Worm (Caenorhabditis elegans) whole organism, young adult: ENCODE measurements around the gene skr-17.

Experiments used
- B0261.1 ChIP-seq: sonication (generic microtip); optimal IDR thresholded peaks from 2 replicates; lab custom pipeline; 2016; ENCODE audit warnings: mild to moderate bottlenecking, missing genetic modification characterization, moderate library complexity, missing compliant biosample characterization
- C17E4.6 ChIP-seq: fragments of 200-800 bp; sonication (Bioruptor generic); IDR thresholded peaks from 2 replicates; pipeline ENCODE4 v1.3.6; 2022; ENCODE audit warnings: missing genetic modification reagents, missing genetic modification characterization, missing compliant biosample characterization
- F23B12.7 ChIP-seq: sonication (generic microtip); optimal IDR thresholded peaks from 2 replicates; lab custom pipeline; 2017; ENCODE audit warnings: missing genetic modification characterization, mild to moderate bottlenecking, missing compliant biosample characterization, antibody characterized with exemption, moderate library complexity; ENCODE audit not compliant: insufficient read depth
- F39B2.1 ChIP-seq: fragments of 200-800 bp; sonication (Bioruptor generic); IDR thresholded peaks from 2 replicates; pipeline ENCODE4 v1.3.6; 2022; ENCODE audit warnings: missing genetic modification reagents, missing genetic modification characterization, missing compliant biosample characterization
- F49E8.2 ChIP-seq: sonication (generic microtip); optimal IDR thresholded peaks from 3 replicates; lab custom pipeline; 2017; ENCODE audit warnings: missing genetic modification characterization, mild to moderate bottlenecking, missing compliant biosample characterization, antibody characterized with exemption, moderate library complexity; ENCODE audit not compliant: insufficient read depth
- F52B5.7 ChIP-seq: sonication (generic microtip); optimal IDR thresholded peaks from 2 replicates; lab custom pipeline; 2016; ENCODE audit warnings: mild to moderate bottlenecking, missing genetic modification characterization, missing compliant biosample characterization
- F57C9.4 ChIP-seq: sonication (generic microtip); optimal IDR thresholded peaks from 2 replicates; lab custom pipeline; 2017; ENCODE audit warnings: mild to moderate bottlenecking, missing genetic modification characterization, missing compliant biosample characterization
- T07F8.4 ChIP-seq: sonication (generic microtip); optimal IDR thresholded peaks from 2 replicates; lab custom pipeline; 2016; ENCODE audit warnings: mild to moderate bottlenecking, missing genetic modification characterization, moderate library complexity, missing compliant biosample characterization
- Y53F4B.3 ChIP-seq: fragments of 200-800 bp; sonication (Bioruptor generic); IDR thresholded peaks from 2 replicates; pipeline ENCODE4 v1.3.6; 2022; ENCODE audit warnings: missing genetic modification reagents, missing genetic modification characterization, missing compliant biosample characterization
- Y56A3A.18 ChIP-seq: fragments of 200-800 bp; sonication (Bioruptor generic); IDR thresholded peaks from 2 replicates; pipeline ENCODE4 v1.3.6; 2022; ENCODE audit warnings: missing genetic modification reagents, missing genetic modification characterization, missing compliant biosample characterization
- athp-1 ChIP-seq: sonication (generic microtip); optimal IDR thresholded peaks from 2 replicates; lab custom pipeline; 2017; ENCODE audit warnings: mild to moderate bottlenecking, missing genetic modification characterization, missing compliant biosample characterization
- attf-6 ChIP-seq: fragments of 200-800 bp; sonication (Bioruptor generic); IDR thresholded peaks from 2 replicates; pipeline ENCODE4 v1.3.6; 2022; ENCODE audit warnings: missing genetic modification reagents, missing genetic modification characterization, missing compliant biosample characterization
- ccch-3 ChIP-seq: fragments of 200-800 bp; sonication (Bioruptor generic); optimal IDR thresholded peaks from 2 replicates; lab custom pipeline; 2018; ENCODE audit warnings: mild to moderate bottlenecking, missing genetic modification characterization, missing compliant biosample characterization
- cebp-2 ChIP-seq: fragments of 200-800 bp; sonication (Bioruptor generic); IDR thresholded peaks from 2 replicates; pipeline ENCODE4 v1.3.6; 2022; ENCODE audit warnings: missing genetic modification characterization, missing compliant biosample characterization
- ceh-100 ChIP-seq: fragments of 200-800 bp; sonication (Bioruptor generic); IDR thresholded peaks from 2 replicates; pipeline ENCODE4 v1.3.6; 2022; ENCODE audit warnings: missing genetic modification reagents, missing genetic modification characterization, missing compliant biosample characterization
- ceh-91 ChIP-seq: fragments of 200-800 bp; sonication (Bioruptor generic); IDR thresholded peaks from 2 replicates; pipeline ENCODE4 v1.3.6; 2022; ENCODE audit warnings: missing genetic modification reagents, missing genetic modification characterization, missing compliant biosample characterization
- dox-1 ChIP-seq: fragments of 200-800 bp; sonication (Bioruptor generic); IDR thresholded peaks from 2 replicates; pipeline ENCODE4 v1.3.6; 2022; ENCODE audit warnings: missing genetic modification reagents, missing genetic modification characterization, missing compliant biosample characterization
- dpl-1 ChIP-seq: fragments of 150-350 bp; optimal IDR thresholded peaks from 2 replicates; lab custom pipeline; 2014; ENCODE audit warnings: missing biosample characterization, missing genetic modification reagents, missing genetic modification characterization
- efl-1 ChIP-seq: fragments of 150-350 bp; optimal IDR thresholded peaks from 2 replicates; lab custom pipeline; 2014; ENCODE audit warnings: missing biosample characterization, missing genetic modification reagents, missing genetic modification characterization
- egl-44 ChIP-seq: fragments of 200-800 bp; sonication (Bioruptor generic); IDR thresholded peaks from 2 replicates; pipeline ENCODE4 v1.3.6; 2022; ENCODE audit warnings: missing genetic modification reagents, missing genetic modification characterization, missing compliant biosample characterization
- ekl-4 ChIP-seq: fragments of 200-800 bp; sonication (Bioruptor generic); IDR thresholded peaks from 2 replicates; pipeline ENCODE4 v1.3.6; 2022; ENCODE audit warnings: missing genetic modification reagents, missing genetic modification characterization, missing compliant biosample characterization
- gei-17 ChIP-seq: fragments of 200-800 bp; sonication (Bioruptor generic); optimal IDR thresholded peaks from 2 replicates; lab custom pipeline; 2018; ENCODE audit warnings: mild to moderate bottlenecking, missing genetic modification characterization, missing compliant biosample characterization
- him-1 ChIP-seq: sonication (generic microtip); optimal IDR thresholded peaks from 2 replicates; lab custom pipeline; 2016; ENCODE audit warnings: missing genotype, missing genetic modification reagents, missing genetic modification characterization, missing compliant biosample characterization
- lag-1 ChIP-seq: fragments of 200-800 bp; sonication (Bioruptor generic); IDR thresholded peaks from 2 replicates; pipeline ENCODE4 v1.3.6; 2022; ENCODE audit warnings: missing genetic modification reagents, missing genetic modification characterization, missing compliant biosample characterization
- let-526 ChIP-seq: fragments of 200-800 bp; sonication (Bioruptor generic); IDR thresholded peaks from 2 replicates; pipeline ENCODE4 v1.3.6; 2022; ENCODE audit warnings: missing genetic modification reagents, missing genetic modification characterization, missing compliant biosample characterization
- lin-26 ChIP-seq: fragments of 200-800 bp; sonication (Bioruptor generic); IDR thresholded peaks from 2 replicates; pipeline ENCODE4 v1.3.6; 2022; ENCODE audit warnings: missing genetic modification reagents, missing genetic modification characterization, missing compliant biosample characterization
- lin-54 ChIP-seq: fragments of 200-800 bp; sonication (Bioruptor generic); optimal IDR thresholded peaks from 2 replicates; lab custom pipeline; 2018; ENCODE audit warnings: mild to moderate bottlenecking, missing genetic modification characterization, missing compliant biosample characterization
- madf-10 ChIP-seq: sonication (generic microtip); optimal IDR thresholded peaks from 2 replicates; lab custom pipeline; 2016; ENCODE audit warnings: mild to moderate bottlenecking, missing genetic modification characterization, missing compliant biosample characterization
- madf-6 ChIP-seq: fragments of 200-800 bp; sonication (Bioruptor generic); IDR thresholded peaks from 2 replicates; pipeline ENCODE4 v1.3.6; 2022; ENCODE audit warnings: missing genetic modification reagents, missing genetic modification characterization, missing compliant biosample characterization
- madf-8 ChIP-seq: fragments of 200-800 bp; sonication (Bioruptor generic); conservative IDR thresholded peaks from 2 replicates; pipeline ENCODE4 v1.3.6; 2022; ENCODE audit warnings: missing genetic modification reagents, missing genetic modification characterization, missing compliant biosample characterization
- mcd-1 ChIP-seq: fragments of 200-800 bp; sonication (Bioruptor generic); IDR thresholded peaks from 2 replicates; pipeline ENCODE4 v1.3.6; 2022; ENCODE audit warnings: missing genetic modification reagents, missing genetic modification characterization, missing compliant biosample characterization
- mes-4 ChIP-seq: sonication (generic microtip); optimal IDR thresholded peaks from 2 replicates; lab custom pipeline; 2016; ENCODE audit warnings: missing genotype, missing genetic modification characterization, missing compliant biosample characterization
- nhr-120 ChIP-seq: fragments of 200-800 bp; sonication (Bioruptor generic); IDR thresholded peaks from 2 replicates; pipeline ENCODE4 v1.3.6; 2022; ENCODE audit warnings: missing genetic modification characterization, missing compliant biosample characterization
- nhr-27 ChIP-seq: fragments of 200-800 bp; sonication (Bioruptor generic); optimal IDR thresholded peaks from 2 replicates; lab custom pipeline; 2018; ENCODE audit warnings: mild to moderate bottlenecking, missing genetic modification characterization, moderate library complexity, missing compliant biosample characterization
- pbrm-1 ChIP-seq: fragments of 200-800 bp; sonication (Bioruptor generic); IDR thresholded peaks from 2 replicates; pipeline ENCODE4 v1.3.6; 2022; ENCODE audit warnings: missing genetic modification reagents, missing genetic modification characterization, missing compliant biosample characterization
- pha-4 ChIP-seq: fragments of 150-350 bp; sonication (generic microtip); optimal IDR thresholded peaks from 2 replicates; lab custom pipeline; 2014; ENCODE audit warnings: missing biosample characterization, missing genetic modification reagents, missing genetic modification characterization
- rec-8 ChIP-seq, 2 experiments: sonication (generic microtip); optimal IDR thresholded peaks; 2 replicates each; lab custom pipeline; 2016; ENCODE audit warnings: mild to moderate bottlenecking in 2 of 2, missing genetic modification characterization in 2 of 2, missing genetic modification reagents in 2 of 2, missing genotype in 2 of 2, missing biosample characterization in 1 of 2, missing compliant biosample characterization in 1 of 2, moderate library complexity in 1 of 2
- tbp1 ChIP-seq: fragments of 200-800 bp; sonication (Bioruptor generic); optimal IDR thresholded peaks from 2 replicates; lab custom pipeline; 2018; ENCODE audit warnings: mild to moderate bottlenecking, missing genetic modification characterization, missing compliant biosample characterization
- tbx-9 ChIP-seq: sonication (generic microtip); optimal IDR thresholded peaks from 2 replicates; lab custom pipeline; 2016; ENCODE audit warnings: borderline replicate concordance, missing genetic modification characterization, inconsistent platforms, missing compliant biosample characterization
- tlf-1 ChIP-seq: fragments of 200-800 bp; sonication (Bioruptor generic); optimal IDR thresholded peaks from 2 replicates; lab custom pipeline; 2018; ENCODE audit warnings: mild to moderate bottlenecking, missing genetic modification characterization, missing compliant biosample characterization
- unc-62 ChIP-seq: fragments of 150-350 bp; optimal IDR thresholded peaks from 2 replicates; lab custom pipeline; 2014; ENCODE audit warnings: missing biosample characterization, missing genetic modification reagents, missing genetic modification characterization
- zim-3 ChIP-seq: sonication (generic microtip); optimal IDR thresholded peaks from 2 replicates; lab custom pipeline; 2017; ENCODE audit warnings: mild to moderate bottlenecking, missing genetic modification characterization, moderate library complexity, missing compliant biosample characterization
- ztf-25 ChIP-seq: fragments of 200-800 bp; sonication (Bioruptor generic); IDR thresholded peaks from 2 replicates; pipeline ENCODE4 v1.3.6; 2022; ENCODE audit warnings: missing genetic modification reagents, missing genetic modification characterization, missing compliant biosample characterization
- ztf-3 ChIP-seq: fragments of 200-800 bp; sonication (Bioruptor generic); optimal IDR thresholded peaks from 2 replicates; lab custom pipeline; 2018; ENCODE audit warnings: mild to moderate bottlenecking, missing genetic modification characterization, missing compliant biosample characterization
- ztf-6 ChIP-seq: fragments of 200-800 bp; sonication (Bioruptor generic); IDR thresholded peaks from 2 replicates; pipeline ENCODE4 v1.3.6; 2022; ENCODE audit warnings: missing genetic modification reagents, missing genetic modification characterization, missing compliant biosample characterization

skr-17 gene

ce11 chrII:7783467-7783959 is at the start of gene skr-17:
skr-17 (plus strand) TSS chrII:7783517.
- TF ChIP-seq ceh-100 (GFP tag; lab: Robert Waterston, UW) (no peak), let-526 (no peak), tlf-1 (no peak), dpl-1 (peak; percentile 27), B0261.1 (no peak), F39B2.1 (GFP tag; lab: Robert Waterston, UW) (no peak), mes-4 (no peak), Y56A3A.18 (GFP tag; lab: Robert Waterston, UW) (no peak), ztf-25 (no peak), cebp-2 (GFP tag; lab: Robert Waterston, UW) (no peak), madf-10 (tag; lab: Kevin White, UChicago) (no peak), C17E4.6 (no peak), ceh-91 (0 out of 2 replicates have a peak, but pooled peaks have one; percentile 12), nhr-27 (tag; lab: Kevin White, UChicago) (no peak), athp-1 (no peak), egl-44 (no peak), madf-6 (GFP tag; lab: Robert Waterston, UW) (peak; percentile 42; the same call in 1 of the 2 replicates), T07F8.4 (tag; lab: Kevin White, UChicago) (no peak), F57C9.4 (tag; lab: Kevin White, UChicago) (no peak), unc-62 (GFP tag; lab: Kevin White, UChicago) (no peak), F52B5.7 (tag; lab: Kevin White, UChicago) (no peak), rec-8 (tag; optimal IDR thresholded peaks at IDR 0.05; lab: Kevin White, UChicago) (no peak), ccch-3 (GFP tag; lab: Kevin White, UChicago) (no peak), ztf-3 (GFP tag; lab: Kevin White, UChicago) (no peak), ztf-6 (GFP tag; lab: Robert Waterston, UW) (no peak), pbrm-1 (no peak), mcd-1 (GFP tag; lab: Robert Waterston, UW) (no peak; the same call in 1 of the 2 replicates), ekl-4 (GFP tag; lab: Robert Waterston, UW) (no peak), zim-3 (tag; lab: Kevin White, UChicago) (no peak), F23B12.7 (tag; lab: Kevin White, UChicago) (no peak), pha-4 (tag; lab: Kevin White, UChicago) (no peak), nhr-120 (GFP tag; lab: Robert Waterston, UW) (no peak), gei-17 (no peak), tbp1 (GFP tag; lab: Kevin White, UChicago) (no peak), efl-1 (GFP tag; lab: Kevin White, UChicago) (peak; percentile 63), him-1 (tag; lab: Kevin White, UChicago) (peak; percentile 9), tbx-9 (tag; lab: Kevin White, UChicago) (no peak), F49E8.2 (tag; lab: Kevin White, UChicago) (no peak), lin-54 (GFP tag; lab: Kevin White, UChicago) (peak; percentile 11), madf-8 (GFP tag; lab: Robert Waterston, UW) (peak; percentile 13; the same call in 1 of the 2 replicates)

ce11 chrII:7736725-7737124 is 46.6 kb upstream of the skr-17 start:
- no peak for TF ChIP-seq lin-26 (GFP tag; lab: Robert Waterston, UW)
- TF ChIP-seq dox-1 (GFP tag; lab: Robert Waterston, UW): no peak
- TF ChIP-seq attf-6: no peak
- no peak for TF ChIP-seq lag-1 (GFP tag; lab: Robert Waterston, UW)
- no peak for TF ChIP-seq madf-8 (GFP tag; lab: Robert Waterston, UW)
- TF ChIP-seq Y53F4B.3 (GFP tag; lab: Robert Waterston, UW): no peak
